Worm (Caenorhabditis elegans): ENCODE measurements around the gene C52B11.5.

ce11 chrX:1257668-1258067 is 14.9 kb upstream of the C52B11.5 start:
- TF ChIP-seq pqm-1 (tag; optimal IDR thresholded peaks at IDR 0.05) (no peak), hlh-6 (tag; optimal IDR thresholded peaks at IDR 0.05) (no peak), ceh-30 (tag; optimal IDR thresholded peaks at IDR 0.05) (no peak), ama-1 (optimal IDR thresholded peaks at IDR 0.05) (no peak), ceh-34 (tag; optimal IDR thresholded peaks at IDR 0.05) (no peak), nhr-11 (tag; optimal IDR thresholded peaks at IDR 0.05) (no peak), ref-2 (tag; optimal IDR thresholded peaks at IDR 0.05) (no peak), ceh-48 (tag; optimal IDR thresholded peaks at IDR 0.05) (no peak), C08G9.2 (tag; optimal IDR thresholded peaks at IDR 0.05) (no peak), F13H6.1 (tag; optimal IDR thresholded peaks at IDR 0.05) (no peak), hlh-15 (tag; optimal IDR thresholded peaks at IDR 0.05) (no peak), Y22D7AL.16 (tag; optimal IDR thresholded peaks at IDR 0.05) (no peak), unc-55 (GFP tag; optimal IDR thresholded peaks at IDR 0.05) (no peak), pag-3 (tag; optimal IDR thresholded peaks at IDR 0.05; ENCODE audit: borderline replicate concordance) (no peak)

Measured in whole organism, late embryonic.